Worm (Caenorhabditis elegans) whole organism, young adult: ENCODE measurements around the gene F39E9.14.
"Not testable (repeated sequence)": the region's sequence is repeated elsewhere in the genome, so short reads cannot be mapped to it uniquely, and the experiment has no call there.

Experiments used
- B0336.3 ChIP-seq: fragments of 200-800 bp; sonication (Bioruptor generic); IDR thresholded peaks from 2 replicates; pipeline ENCODE4 v1.3.6; 2022; ENCODE audit warnings: missing genetic modification characterization, missing compliant biosample characterization
- K11D2.4 ChIP-seq: fragments of 200-800 bp; sonication (Bioruptor generic); IDR thresholded peaks from 2 replicates; pipeline ENCODE4 v1.3.6; 2022; ENCODE audit warnings: missing genetic modification reagents, missing genetic modification characterization, missing compliant biosample characterization
- K12H6.12 ChIP-seq: fragments of 200-800 bp; sonication (Bioruptor generic); optimal IDR thresholded peaks from 2 replicates; lab custom pipeline; 2018; ENCODE audit warnings: mild to moderate bottlenecking, missing genetic modification characterization, missing compliant biosample characterization
- Y53F4B.3 ChIP-seq: fragments of 200-800 bp; sonication (Bioruptor generic); IDR thresholded peaks from 2 replicates; pipeline ENCODE4 v1.3.6; 2022; ENCODE audit warnings: missing genetic modification reagents, missing genetic modification characterization, missing compliant biosample characterization
- Y56A3A.18 ChIP-seq: fragments of 200-800 bp; sonication (Bioruptor generic); IDR thresholded peaks from 2 replicates; pipeline ENCODE4 v1.3.6; 2022; ENCODE audit warnings: missing genetic modification reagents, missing genetic modification characterization, missing compliant biosample characterization
- ama-1 ChIP-seq, 3 experiments: fragments of 150-350 bp in 1 of 3; sonication (generic microtip) in 2 of 3; optimal IDR thresholded peaks; 2 replicates each; lab custom pipeline; 2014 to 2018; ENCODE audit warnings: missing biosample characterization in 2 of 3, missing genetic modification characterization in 2 of 3, missing genetic modification reagents in 2 of 3
- bed-2 ChIP-seq: fragments of 200-800 bp; sonication (Bioruptor generic); IDR thresholded peaks from 2 replicates; pipeline ENCODE4 v1.3.6; 2022; ENCODE audit warnings: missing genetic modification reagents, missing genetic modification characterization, missing compliant biosample characterization
- ets-4 ChIP-seq: fragments of 200-800 bp; sonication (Bioruptor generic); optimal IDR thresholded peaks from 2 replicates; lab custom pipeline; 2018; ENCODE audit warnings: mild to moderate bottlenecking, missing genetic modification characterization, missing compliant biosample characterization
- fkh-3 ChIP-seq: sonication (generic microtip); optimal IDR thresholded peaks from 2 replicates; lab custom pipeline; 2016; ENCODE audit warnings: mild to moderate bottlenecking, missing genetic modification characterization, missing compliant biosample characterization
- gei-17 ChIP-seq: fragments of 200-800 bp; sonication (Bioruptor generic); optimal IDR thresholded peaks from 2 replicates; lab custom pipeline; 2018; ENCODE audit warnings: mild to moderate bottlenecking, missing genetic modification characterization, missing compliant biosample characterization
- hmg-1.2 ChIP-seq: fragments of 200-800 bp; sonication (Bioruptor generic); IDR thresholded peaks from 2 replicates; pipeline ENCODE4 v1.3.6; 2022; ENCODE audit warnings: missing genetic modification reagents, missing genetic modification characterization, missing compliant biosample characterization
- hmg-20 ChIP-seq: fragments of 200-800 bp; sonication (Bioruptor generic); IDR thresholded peaks from 2 replicates; pipeline ENCODE4 v1.3.6; 2022; ENCODE audit warnings: missing genetic modification reagents, missing genetic modification characterization, missing compliant biosample characterization
- lag-1 ChIP-seq: fragments of 200-800 bp; sonication (Bioruptor generic); IDR thresholded peaks from 2 replicates; pipeline ENCODE4 v1.3.6; 2022; ENCODE audit warnings: missing genetic modification reagents, missing genetic modification characterization, missing compliant biosample characterization
- let-526 ChIP-seq: fragments of 200-800 bp; sonication (Bioruptor generic); IDR thresholded peaks from 2 replicates; pipeline ENCODE4 v1.3.6; 2022; ENCODE audit warnings: missing genetic modification reagents, missing genetic modification characterization, missing compliant biosample characterization
- lin-35 ChIP-seq, 3 experiments: fragments of 150-350 bp in 2 of 3; sonication (generic microtip) in 1 of 3; optimal IDR thresholded peaks; 2 replicates each; lab custom pipeline; 2014 to 2018; ENCODE audit warnings: missing biosample characterization in 3 of 3, missing genetic modification characterization in 3 of 3, missing genetic modification reagents in 3 of 3
- lin-40 ChIP-seq: sonication (generic microtip); optimal IDR thresholded peaks from 2 replicates; lab custom pipeline; 2016; ENCODE audit warnings: missing genetic modification characterization, mild to moderate bottlenecking, missing compliant biosample characterization, missing genotype, missing genetic modification reagents
- lsl-1 ChIP-seq: fragments of 200-800 bp; sonication (Bioruptor generic); optimal IDR thresholded peaks from 2 replicates; lab custom pipeline; 2018; ENCODE audit warnings: mild to moderate bottlenecking, missing genetic modification characterization, moderate library complexity, missing compliant biosample characterization
- lsy-27 ChIP-seq: sonication (generic microtip); optimal IDR thresholded peaks from 2 replicates; lab custom pipeline; 2017; ENCODE audit warnings: missing genetic modification characterization, mild to moderate bottlenecking, missing compliant biosample characterization, antibody characterized with exemption, missing genotype, borderline replicate concordance; ENCODE audit not compliant: insufficient read depth
- madf-3 ChIP-seq: fragments of 200-800 bp; sonication (Bioruptor generic); IDR thresholded peaks from 2 replicates; pipeline ENCODE4 v1.3.6; 2022; ENCODE audit warnings: missing genetic modification reagents, missing genetic modification characterization, missing compliant biosample characterization
- mes-4 ChIP-seq: sonication (generic microtip); optimal IDR thresholded peaks from 2 replicates; lab custom pipeline; 2016; ENCODE audit warnings: missing genotype, missing genetic modification characterization, missing compliant biosample characterization
- nfya-1 ChIP-seq: sonication (generic microtip); optimal IDR thresholded peaks from 2 replicates; lab custom pipeline; 2017; ENCODE audit warnings: antibody characterized with exemption, missing compliant biosample characterization, missing genetic modification characterization, borderline replicate concordance; ENCODE audit not compliant: insufficient read depth
- nfya-2 ChIP-seq: fragments of 200-800 bp; sonication (Bioruptor generic); IDR thresholded peaks from 2 replicates; pipeline ENCODE4 v1.3.6; 2022; ENCODE audit warnings: missing genetic modification reagents, missing genetic modification characterization, missing compliant biosample characterization
- nfyb-1 ChIP-seq: fragments of 200-800 bp; sonication (Bioruptor generic); IDR thresholded peaks from 2 replicates; pipeline ENCODE4 v1.3.6; 2022; ENCODE audit warnings: missing genetic modification reagents, missing genetic modification characterization, missing compliant biosample characterization
- nhr-120 ChIP-seq: fragments of 200-800 bp; sonication (Bioruptor generic); IDR thresholded peaks from 2 replicates; pipeline ENCODE4 v1.3.6; 2022; ENCODE audit warnings: missing genetic modification characterization, missing compliant biosample characterization
- nhr-179 ChIP-seq: sonication (generic microtip); optimal IDR thresholded peaks from 2 replicates; lab custom pipeline; 2016; ENCODE audit warnings: mild to moderate bottlenecking, missing genetic modification characterization, missing compliant biosample characterization
- pha-4 ChIP-seq: fragments of 150-350 bp; sonication (generic microtip); optimal IDR thresholded peaks from 2 replicates; lab custom pipeline; 2014; ENCODE audit warnings: missing biosample characterization, missing genetic modification reagents, missing genetic modification characterization
- sdz-38 ChIP-seq: sonication (generic microtip); optimal IDR thresholded peaks from 2 replicates; lab custom pipeline; 2016; ENCODE audit warnings: missing genotype, missing genetic modification characterization, missing compliant biosample characterization
- snpc-1.1 ChIP-seq: sonication (generic microtip); optimal IDR thresholded peaks from 2 replicates; lab custom pipeline; 2017; ENCODE audit warnings: missing genetic modification characterization, mild to moderate bottlenecking, missing compliant biosample characterization, antibody characterized with exemption, moderate library complexity, missing genotype, missing genetic modification reagents; ENCODE audit not compliant: insufficient read depth
- unc-62 ChIP-seq: fragments of 150-350 bp; optimal IDR thresholded peaks from 2 replicates; lab custom pipeline; 2014; ENCODE audit warnings: missing biosample characterization, missing genetic modification reagents, missing genetic modification characterization
- ztf-22 ChIP-seq: fragments of 200-800 bp; sonication (Bioruptor generic); optimal IDR thresholded peaks from 2 replicates; lab custom pipeline; 2018; ENCODE audit warnings: mild to moderate bottlenecking, missing genetic modification characterization, moderate library complexity, missing compliant biosample characterization
- ztf-25 ChIP-seq: fragments of 200-800 bp; sonication (Bioruptor generic); IDR thresholded peaks from 2 replicates; pipeline ENCODE4 v1.3.6; 2022; ENCODE audit warnings: missing genetic modification reagents, missing genetic modification characterization, missing compliant biosample characterization
- ztf-3 ChIP-seq: fragments of 200-800 bp; sonication (Bioruptor generic); optimal IDR thresholded peaks from 2 replicates; lab custom pipeline; 2018; ENCODE audit warnings: mild to moderate bottlenecking, missing genetic modification characterization, missing compliant biosample characterization

F39E9.14 gene

DNA sequence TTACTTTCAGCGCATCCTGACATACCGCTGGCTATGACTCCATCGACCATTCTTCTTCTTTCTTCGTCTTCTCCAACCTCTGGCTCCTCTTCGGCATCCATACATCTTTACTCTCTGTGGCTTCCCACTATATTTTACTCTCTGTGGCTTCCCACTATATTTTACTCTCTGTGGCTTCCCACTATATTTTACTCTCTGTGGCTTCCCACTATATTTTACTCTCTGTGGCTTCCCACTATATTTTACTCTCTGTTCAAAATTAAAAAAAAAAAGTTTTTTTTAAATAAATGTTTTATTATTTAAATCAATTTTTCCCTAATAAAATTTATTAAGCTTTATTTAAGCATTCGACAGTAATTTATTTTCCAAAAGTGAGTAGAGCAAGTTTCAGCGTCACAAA, at the start of gene F39E9.14:
TSS of gene F39E9.14 (minus strand) at position 101 of the 400 bp plus-strand sequence.
- TF ChIP-seq nhr-179 (tag; lab: Kevin White, UChicago); ztf-25 (GFP tag; lab: Robert Waterston, UW); unc-62 (GFP tag; lab: Kevin White, UChicago): not testable (repeated sequence)

DNA sequence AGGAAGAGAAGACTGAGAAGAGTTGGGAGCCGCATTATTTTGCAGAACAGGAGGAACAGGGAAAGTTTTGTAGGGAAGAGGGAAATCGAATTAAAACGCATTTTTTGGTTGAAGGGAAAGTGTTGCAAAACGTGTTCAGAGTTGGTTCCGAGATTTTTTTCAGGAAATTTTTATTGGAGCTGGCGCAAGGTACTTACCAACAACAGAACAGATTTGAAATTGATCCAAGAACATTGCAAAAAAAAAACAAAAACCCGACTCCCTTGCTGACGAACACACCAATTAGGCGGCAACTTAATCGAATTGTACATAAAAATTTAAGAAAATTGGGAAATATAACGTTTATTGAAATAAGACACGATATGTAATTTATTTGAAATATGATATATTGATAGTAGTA, 48.1 kb upstream of the F39E9.14 start, which contains the start of gene F14D2.7:
TSS of gene F14D2.7 (minus strand) at position 101 of the 400 bp plus-strand sequence.
- no peak for TF ChIP-seq gei-17

DNA sequence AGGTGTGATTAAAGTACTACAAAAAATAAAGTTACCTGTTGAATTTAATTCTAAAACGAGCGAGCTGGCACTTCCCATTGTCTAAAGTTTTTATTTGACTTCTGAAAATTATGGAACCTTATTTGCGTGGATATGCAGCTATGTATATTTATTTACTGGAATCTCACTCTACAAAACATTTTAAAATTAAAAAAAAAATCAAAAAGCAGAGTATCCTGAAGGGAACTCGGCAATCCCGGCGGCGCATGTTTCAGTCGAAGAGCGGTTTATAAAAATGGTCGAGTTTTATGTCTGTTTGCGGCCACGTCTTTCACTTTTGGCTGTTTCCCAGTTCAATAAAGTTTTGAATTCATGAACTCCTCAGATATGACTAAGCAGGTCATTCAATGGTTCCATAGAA, 46.6 kb upstream of the F39E9.14 start, which contains the start of gene F14D2.19:
TSS of gene F14D2.19 (minus strand) at position 101 of the 400 bp plus-strand sequence.
- TF ChIP-seq B0336.3, result no peak

DNA sequence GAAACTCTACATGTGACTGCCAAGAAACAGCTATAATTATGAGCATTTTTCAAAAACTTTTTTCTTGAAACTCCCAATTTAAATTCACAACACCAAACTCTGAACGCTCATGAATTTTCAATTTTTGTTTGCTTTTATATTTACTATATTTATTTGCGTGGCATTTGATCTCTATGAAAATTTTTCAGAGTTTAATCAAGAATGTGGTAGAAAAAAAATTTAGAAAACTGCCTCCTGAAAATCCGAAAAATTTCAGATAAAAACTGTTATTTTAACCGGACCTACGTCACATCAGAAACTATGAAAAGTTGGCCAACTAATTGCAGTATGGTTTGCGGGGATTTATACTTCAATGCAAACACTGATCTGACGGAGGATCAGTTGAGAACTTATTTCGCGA, 41.6 kb upstream of the F39E9.14 start, which contains the start of gene irld-27:
TSS of gene irld-27 (plus strand) at position 301 of the 400 bp plus-strand sequence.
- no peak for TF ChIP-seq Y53F4B.3 (GFP tag; lab: Robert Waterston, UW)
- TF ChIP-seq nhr-120, result no peak
- no peak for TF ChIP-seq nfya-1 (tag; lab: Kevin White, UChicago)
- no peak for TF ChIP-seq hmg-20
- TF ChIP-seq lsy-27 (tag; lab: Kevin White, UChicago), result no peak
- TF ChIP-seq nfya-2, result no peak
- TF ChIP-seq nfyb-1 (GFP tag; lab: Robert Waterston, UW), result no peak
- no peak for TF ChIP-seq fkh-3 (tag; lab: Kevin White, UChicago)
- TF ChIP-seq ztf-22 (GFP tag; lab: Kevin White, UChicago), result no peak
- no peak for TF ChIP-seq unc-62 (GFP tag; lab: Kevin White, UChicago)
- TF ChIP-seq lag-1 (GFP tag; lab: Robert Waterston, UW), result no peak
- TF ChIP-seq madf-3, result no peak

DNA sequence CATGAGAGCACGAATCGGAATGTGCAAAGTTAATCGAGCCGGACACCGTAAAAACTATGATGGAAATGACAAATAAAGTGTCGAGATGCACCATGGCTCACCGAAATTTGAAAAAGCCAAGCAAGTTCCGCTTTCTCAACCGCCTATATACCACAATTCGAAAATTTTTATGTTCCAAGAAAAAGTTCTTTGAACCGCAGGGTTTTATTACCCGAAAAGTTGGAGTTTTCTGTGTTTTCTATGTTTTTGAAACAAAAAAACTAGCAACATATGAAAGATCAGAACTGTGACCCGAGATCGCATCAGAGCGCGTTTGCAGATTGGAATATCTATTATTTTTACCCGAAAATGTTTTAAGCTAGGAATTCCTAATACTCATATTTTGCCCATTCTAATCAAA, 36.7 kb upstream of the F39E9.14 start, which contains the start of gene Y46D2A.3:
TSS of gene Y46D2A.3 (minus strand) at position 101 of the 400 bp plus-strand sequence.
- TF ChIP-seq mes-4 (tag; lab: Kevin White, UChicago) (no peak), sdz-38 (tag; lab: Kevin White, UChicago) (no peak), let-526 (GFP tag; lab: Robert Waterston, UW) (no peak), fkh-3 (tag; lab: Kevin White, UChicago) (no peak), snpc-1.1 (tag; lab: Kevin White, UChicago) (no peak), ztf-3 (GFP tag; lab: Kevin White, UChicago) (no peak), ztf-25 (GFP tag; lab: Robert Waterston, UW) (no peak), lsl-1 (GFP tag; lab: Kevin White, UChicago) (no peak), ama-1 (optimal IDR thresholded peaks at IDR 0.05; lab: Kevin White, UChicago) (no peak), ama-1 (GFP tag; optimal IDR thresholded peaks at IDR 0.05; lab: Kevin White, UChicago) (no peak), K12H6.12 (no peak), B0336.3 (no peak), lin-40 (tag; lab: Kevin White, UChicago) (no peak)
- TF ChIP-seq, all 124 proteins: peak for 0

DNA sequence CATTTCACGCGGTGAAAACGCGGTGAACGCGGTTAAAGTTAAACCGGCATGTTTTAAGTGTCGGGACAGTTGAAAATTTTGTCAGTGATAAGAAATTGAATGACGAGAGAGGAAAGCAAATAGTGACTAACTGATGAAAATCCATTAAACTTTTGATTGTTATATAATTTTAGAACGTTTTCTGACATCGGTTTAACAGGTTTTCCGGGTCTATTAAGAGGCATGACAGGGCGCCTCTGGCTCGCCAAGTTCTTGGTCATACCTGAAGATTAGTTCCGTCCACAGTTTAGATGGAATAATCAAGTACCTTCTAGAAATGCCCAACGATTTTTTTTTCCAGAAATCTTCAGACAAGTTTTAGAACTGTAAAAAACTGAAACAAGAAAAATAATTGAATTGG, 32.7 kb upstream of the F39E9.14 start, which contains the start of gene Y46D2A.2:
TSS of gene Y46D2A.2 (minus strand) at position 101 of the 400 bp plus-strand sequence.
- TF ChIP-seq hmg-1.2 (GFP tag; lab: Robert Waterston, UW) (no peak), lin-35 (GFP tag; optimal IDR thresholded peaks at IDR 0.05; lab: Kevin White, UChicago) (no peak), K11D2.4 (no peak), Y56A3A.18 (GFP tag; lab: Robert Waterston, UW) (no peak), ets-4 (GFP tag; lab: Kevin White, UChicago) (no peak), bed-2 (GFP tag; lab: Robert Waterston, UW) (no peak), pha-4 (tag; lab: Kevin White, UChicago) (no peak)
